Fruit fly (Drosophila melanogaster) whole organism, embryonic: ENCODE data around the gene DopEcR.
A peak's percentile ranks its signal among the peaks of the same experiment; 100 is the strongest.

Experiments
- Aef1 ChIP-seq: fragments of 200-800 bp; sonication (Bioruptor generic); IDR thresholded peaks from 3 replicates; pipeline ENCODE4 v1.3.6; 2022; ENCODE audit warnings: missing biosample characterization, missing genetic modification characterization
- CG11504 ChIP-seq: fragments of 200-800 bp; sonication (Bioruptor generic); optimal IDR thresholded peaks from 3 replicates; lab custom pipeline; 2019; ENCODE audit warnings: missing biosample characterization, mild to moderate bottlenecking, missing genetic modification characterization, moderate library complexity
- CG12769 ChIP-seq: fragments of 200-800 bp; sonication (Bioruptor generic); optimal IDR thresholded peaks from 2 replicates; lab custom pipeline; 2019; ENCODE audit warnings: missing biosample characterization, mild to moderate bottlenecking, missing genetic modification characterization, moderate library complexity
- CG13123 ChIP-seq: fragments of 200-800 bp; sonication (Bioruptor generic); optimal IDR thresholded peaks from 2 replicates; lab custom pipeline; 2016; ENCODE audit warnings: missing biosample characterization, missing genetic modification characterization
- CG16863 ChIP-seq: fragments of 200-800 bp; sonication (Bioruptor generic); optimal IDR thresholded peaks from 3 replicates; lab custom pipeline; 2016; ENCODE audit warnings: missing biosample characterization, missing genetic modification characterization
- CG17186 ChIP-seq: fragments of 200-800 bp; sonication (Bioruptor generic); optimal IDR thresholded peaks from 3 replicates; lab custom pipeline; 2017; ENCODE audit warnings: missing biosample characterization, missing genetic modification reagents, missing genetic modification characterization
- CG17912 ChIP-seq: fragments of 200-800 bp; sonication (Bioruptor generic); optimal IDR thresholded peaks from 2 replicates; lab custom pipeline; 2018; ENCODE audit warnings: missing biosample characterization, mild to moderate bottlenecking, missing genetic modification characterization
- CG18599 ChIP-seq: fragments of 200-800 bp; sonication (Bioruptor generic); optimal IDR thresholded peaks from 3 replicates; lab custom pipeline; 2017; ENCODE audit warnings: missing biosample characterization, missing genetic modification characterization, mild to moderate bottlenecking, moderate library complexity, missing genetic modification reagents
- CG30403 ChIP-seq: fragments of 200-800 bp; sonication (Bioruptor generic); optimal IDR thresholded peaks from 3 replicates; lab custom pipeline; 2016; ENCODE audit warnings: missing biosample characterization, missing genetic modification characterization
- CG30431 ChIP-seq: fragments of 200-800 bp; sonication (Bioruptor generic); optimal IDR thresholded peaks from 2 replicates; lab custom pipeline; 2017; ENCODE audit warnings: missing biosample characterization, missing genetic modification characterization
- CG4617 ChIP-seq: fragments of 200-800 bp; sonication (Bioruptor generic); optimal IDR thresholded peaks from 3 replicates; lab custom pipeline; 2016; ENCODE audit warnings: missing biosample characterization, missing genetic modification characterization, borderline replicate concordance
- CG5180 ChIP-seq: fragments of 200-800 bp; sonication (Bioruptor generic); optimal IDR thresholded peaks from 3 replicates; lab custom pipeline; 2017; ENCODE audit warnings: missing biosample characterization, missing genetic modification characterization, mild to moderate bottlenecking, moderate library complexity, missing genetic modification reagents
- CG6689 ChIP-seq: fragments of 200-800 bp; sonication (Bioruptor generic); IDR thresholded peaks from 2 replicates; pipeline ENCODE4 v1.3.6; 2022; ENCODE audit warnings: missing biosample characterization, missing genetic modification characterization
- CG6813 ChIP-seq: fragments of 200-800 bp; sonication (Bioruptor generic); optimal IDR thresholded peaks from 2 replicates; lab custom pipeline; 2017; ENCODE audit warnings: missing biosample characterization, missing genetic modification characterization, mild to moderate bottlenecking, moderate library complexity, missing genetic modification reagents
- CG7357 ChIP-seq: fragments of 200-800 bp; sonication (Bioruptor generic); IDR thresholded peaks from 3 replicates; pipeline ENCODE4 v1.3.6; 2022; ENCODE audit warnings: missing biosample characterization, missing genetic modification characterization
- CG8388 ChIP-seq: fragments of 200-800 bp; sonication (Bioruptor generic); optimal IDR thresholded peaks from 2 replicates; lab custom pipeline; 2019; ENCODE audit warnings: missing biosample characterization, mild to moderate bottlenecking, missing genetic modification characterization, moderate library complexity
- CG9817 ChIP-seq: fragments of 200-800 bp; sonication (Bioruptor generic); optimal IDR thresholded peaks from 2 replicates; lab custom pipeline; 2018; ENCODE audit warnings: missing biosample characterization, mild to moderate bottlenecking, missing genetic modification characterization, moderate library complexity
- Dad ChIP-seq: fragments of 200-800 bp; sonication (Bioruptor generic); optimal IDR thresholded peaks from 3 replicates; lab custom pipeline; 2016; ENCODE audit warnings: missing biosample characterization, missing genetic modification characterization
- Dek ChIP-seq: fragments of 200-800 bp; sonication (Bioruptor generic); optimal IDR thresholded peaks from 3 replicates; lab custom pipeline; 2019; ENCODE audit warnings: missing biosample characterization, mild to moderate bottlenecking, missing genetic modification characterization, moderate library complexity
- Drgx ChIP-seq: fragments of 200-800 bp; sonication (Bioruptor generic); IDR thresholded peaks from 2 replicates; pipeline ENCODE4 v1.3.6; 2022; ENCODE audit warnings: missing biosample characterization, missing genetic modification characterization
- Ets65A ChIP-seq: fragments of 200-800 bp; sonication (Bioruptor generic); peaks from one replicate; lab custom pipeline; 2016; ENCODE audit warnings: missing biosample characterization, missing genetic modification characterization
- Hmx ChIP-seq: fragments of 200-800 bp; sonication (Bioruptor generic); optimal IDR thresholded peaks from 2 replicates; lab custom pipeline; 2016; ENCODE audit warnings: missing biosample characterization, missing genetic modification characterization
- Lim3 ChIP-seq: fragments of 200-800 bp; sonication (Bioruptor generic); IDR thresholded peaks from 2 replicates; pipeline ENCODE4 v1.3.6; 2022; ENCODE audit warnings: missing biosample characterization, missing genetic modification characterization
- Max ChIP-seq: fragments of 200-800 bp; sonication (Bioruptor generic); optimal IDR thresholded peaks from 2 replicates; lab custom pipeline; 2016; ENCODE audit warnings: missing biosample characterization, mild to moderate bottlenecking, missing genetic modification characterization
- Med ChIP-seq: fragments of 200-800 bp; sonication (Bioruptor generic); peaks from one replicate; lab custom pipeline; 2016; ENCODE audit warnings: missing biosample characterization, missing genetic modification characterization, mild to moderate bottlenecking, inconsistent platforms, moderate library complexity
- Oli ChIP-seq: fragments of 200-800 bp; sonication (Bioruptor generic); optimal IDR thresholded peaks from 2 replicates; lab custom pipeline; 2018; ENCODE audit warnings: missing biosample characterization, mild to moderate bottlenecking, missing genetic modification characterization, moderate library complexity
- Ptx1 ChIP-seq: fragments of 200-800 bp; sonication (Bioruptor generic); IDR thresholded peaks from 2 replicates; pipeline ENCODE4 v1.3.6; 2022; ENCODE audit warnings: missing biosample characterization, missing genetic modification characterization
- Ssrp ChIP-seq: fragments of 200-800 bp; sonication (Bioruptor generic); optimal IDR thresholded peaks from 2 replicates; lab custom pipeline; 2018; ENCODE audit warnings: missing biosample characterization, mild to moderate bottlenecking, missing genetic modification characterization, moderate library complexity
- bigmax ChIP-seq: fragments of 200-800 bp; sonication (Bioruptor generic); optimal IDR thresholded peaks from 2 replicates; lab custom pipeline; 2018; ENCODE audit warnings: missing biosample characterization, mild to moderate bottlenecking, missing genetic modification characterization
- bsh ChIP-seq, 2 experiments: fragments of 200-800 bp; sonication (Bioruptor generic); optimal IDR thresholded peaks; 2 replicates each; lab custom pipeline; 2017 to 2018; ENCODE audit warnings: mild to moderate bottlenecking in 2 of 2, missing biosample characterization in 2 of 2, missing genetic modification characterization in 2 of 2, moderate library complexity in 1 of 2
- cato ChIP-seq: fragments of 200-800 bp; sonication (Bioruptor generic); optimal IDR thresholded peaks from 2 replicates; lab custom pipeline; 2016; ENCODE audit warnings: missing biosample characterization, missing genetic modification characterization, borderline replicate concordance
- dati ChIP-seq: fragments of 200-800 bp; sonication (Bioruptor generic); IDR thresholded peaks from 2 replicates; pipeline ENCODE4 v1.3.6; 2022; ENCODE audit warnings: missing biosample characterization, missing genetic modification characterization
- dysf ChIP-seq: fragments of 200-800 bp; sonication (Bioruptor generic); IDR thresholded peaks from 3 replicates; pipeline ENCODE4 v1.3.6; 2022; ENCODE audit warnings: missing biosample characterization, missing genetic modification characterization
- fd3F ChIP-seq: fragments of 200-800 bp; sonication (Bioruptor generic); optimal IDR thresholded peaks from 2 replicates; lab custom pipeline; 2018; ENCODE audit warnings: missing biosample characterization, mild to moderate bottlenecking, missing genetic modification characterization, moderate library complexity
- hkb ChIP-seq, 2 experiments: fragments of 200-800 bp in 1 of 2; fragments of >200 bp in 1 of 2; sonication (Bioruptor generic) in 1 of 2; IDR thresholded peaks in 1 of 2; optimal IDR thresholded peaks in 1 of 2; 2 replicates each; pipeline versions ENCODE4 v1.3.6 to Lab custom; 2017 to 2022; ENCODE audit warnings: missing biosample characterization in 1 of 2, missing genetic modification characterization in 1 of 2
- klu ChIP-seq: fragments of 200-800 bp; sonication (Bioruptor generic); IDR thresholded peaks from 2 replicates; pipeline ENCODE4 v1.3.6; 2022; ENCODE audit warnings: missing biosample characterization, missing genetic modification characterization
- nom ChIP-seq: fragments of 200-800 bp; sonication (Bioruptor generic); optimal IDR thresholded peaks from 2 replicates; lab custom pipeline; 2017; ENCODE audit warnings: missing biosample characterization, missing genetic modification characterization, mild to moderate bottlenecking, moderate library complexity, missing genetic modification reagents
- odd ChIP-seq: fragments of 200-800 bp; sonication (Bioruptor generic); optimal IDR thresholded peaks from 2 replicates; lab custom pipeline; 2017; ENCODE audit warnings: missing biosample characterization, mild to moderate bottlenecking, missing genetic modification characterization
- sens ChIP-seq: fragments of 200-800 bp; sonication (Bioruptor generic); peaks from one replicate; lab custom pipeline; 2016; ENCODE audit warnings: missing biosample characterization, missing genetic modification characterization
- sna ChIP-seq: fragments of 200-800 bp; sonication (Bioruptor generic); IDR thresholded peaks from 2 replicates; pipeline ENCODE4 v1.3.6; 2022; ENCODE audit warnings: missing biosample characterization, missing genetic modification characterization; ENCODE audit not compliant: partially characterized antibody
- toy ChIP-seq: fragments of 200-800 bp; sonication (Bioruptor generic); IDR thresholded peaks from 2 replicates; pipeline ENCODE4 v1.3.6; 2022; ENCODE audit warnings: missing biosample characterization, missing genetic modification characterization

The DopEcR gene

DNA sequence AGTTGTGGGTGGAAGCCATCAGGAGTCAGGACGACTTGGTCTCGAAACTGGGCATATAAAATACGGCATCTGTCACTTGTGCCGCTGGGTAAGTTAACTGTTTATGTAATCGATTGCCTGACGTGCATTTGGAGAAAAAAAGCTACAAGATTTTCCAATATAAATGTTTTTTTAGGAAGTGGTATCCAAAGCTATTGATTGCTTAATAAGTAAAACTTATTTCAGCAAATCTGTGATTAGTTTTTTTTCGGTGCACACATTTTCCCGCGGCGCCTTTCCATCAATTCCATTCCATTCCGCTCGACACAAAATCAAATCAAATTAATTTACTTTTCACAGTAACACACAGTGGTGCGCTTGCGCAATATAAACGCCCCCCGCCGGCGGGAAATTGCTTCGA, 40.7 kb downstream of the DopEcR start (continued):
- TF ChIP-seq Hmx (GFP tag; lab: Kevin White, UChicago), result no peak
- no peak for TF ChIP-seq fd3F (GFP tag; lab: Kevin White, UChicago)
- no peak for TF ChIP-seq CG16863 (GFP tag; lab: Kevin White, UChicago)
- no peak for TF ChIP-seq Dad (GFP tag; lab: Kevin White, UChicago)
- TF ChIP-seq bigmax (GFP tag; lab: Kevin White, UChicago), result no peak
- TF ChIP-seq CG9817 (tag; lab: Kevin White, UChicago), result no peak
- TF ChIP-seq CG13123 (GFP tag; lab: Kevin White, UChicago), result no peak
- no peak for TF ChIP-seq sna (GFP tag; lab: Robert Waterston, UW)
- 0 out of 3 replicates have a peak, but pooled peaks have one; percentile 12 for TF ChIP-seq Aef1 (GFP tag; lab: Robert Waterston, UW)

DNA sequence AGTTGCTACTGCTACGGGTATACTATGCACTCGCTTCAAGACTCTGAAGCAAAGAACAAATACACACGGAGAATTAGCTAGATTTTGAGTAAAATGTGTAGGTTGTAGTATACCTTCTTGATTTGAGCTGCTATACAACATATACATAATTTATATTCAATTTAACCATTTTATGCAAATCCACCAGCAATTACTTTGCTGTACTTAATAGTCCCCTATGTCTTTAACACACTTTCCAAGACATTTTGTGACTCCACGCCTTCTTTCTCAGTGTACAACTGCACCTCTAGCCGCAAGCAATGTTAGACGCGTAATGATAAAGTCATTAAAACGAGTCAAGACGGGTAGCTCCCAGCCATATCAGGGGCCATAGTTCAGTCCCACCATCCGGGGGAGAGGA, 43.6 kb downstream of the DopEcR start:
- TF ChIP-seq Aef1 (GFP tag; lab: Robert Waterston, UW) (no peak), CG30431 (GFP tag; lab: Kevin White, UChicago) (no peak), odd (GFP tag; lab: Kevin White, UChicago) (no peak), CG7357 (no peak), Max (no peak), Med (peak; percentile 9), CG18599 (GFP tag; lab: Kevin White, UChicago) (no peak), CG11504 (tag; lab: Kevin White, UChicago) (peak; percentile 10), CG4617 (GFP tag; lab: Kevin White, UChicago) (no peak), Ets65A (peak; percentile 76), nom (GFP tag; lab: Kevin White, UChicago) (peak; percentile 82), cato (GFP tag; lab: Kevin White, UChicago) (no peak), Oli (tag; lab: Kevin White, UChicago) (no peak), CG5180 (GFP tag; lab: Kevin White, UChicago) (no peak), Ssrp (tag; lab: Kevin White, UChicago) (no peak), hkb (optimal IDR thresholded peaks at IDR 0.05; lab: Kevin White, UChicago) (no peak), hkb (GFP tag; IDR thresholded peaks at IDR 0.05; lab: Robert Waterston, UW) (0 out of 2 replicates have a peak, but pooled peaks have one; percentile 36), klu (GFP tag; lab: Robert Waterston, UW) (no peak), CG6813 (GFP tag; lab: Kevin White, UChicago) (no peak), Dek (tag; lab: Kevin White, UChicago) (no peak), sens (GFP tag; lab: Kevin White, UChicago) (peak; percentile 88), CG6689 (GFP tag; lab: Robert Waterston, UW) (no peak), CG17186 (GFP tag; lab: Kevin White, UChicago) (no peak), CG12769 (tag; lab: Kevin White, UChicago) (no peak), bsh (GFP tag; optimal IDR thresholded peaks at IDR 0.05; lab: Kevin White, UChicago) (peak in 1 of 2 experiments; percentile 20), CG17912 (no peak), toy (no peak), Lim3 (GFP tag; lab: Robert Waterston, UW) (no peak), CG30403 (GFP tag; lab: Kevin White, UChicago) (no peak), Drgx (peak; percentile 70), CG8388 (GFP tag; lab: Kevin White, UChicago) (no peak), Ptx1 (GFP tag; lab: Robert Waterston, UW) (no peak), dati (GFP tag; lab: Robert Waterston, UW) (no peak), dysf (no peak)
